Fruit fly (Drosophila melanogaster) whole organism, embryonic: ENCODE measurements around the gene arx.

ENCODE experiments used
- Abd-B ChIP-seq: fragments of 200-800 bp; sonication (Bioruptor generic); optimal IDR thresholded peaks from 2 replicates; lab custom pipeline; 2018; ENCODE audit warnings: missing biosample characterization, mild to moderate bottlenecking, missing genetic modification characterization, moderate library complexity
- Bgb ChIP-seq: fragments of 200-800 bp; sonication (Bioruptor generic); IDR thresholded peaks from 2 replicates; pipeline ENCODE4 v1.3.6; 2022; ENCODE audit warnings: missing biosample characterization, missing genetic modification characterization; ENCODE audit not compliant: partially characterized antibody
- CG10267 ChIP-seq: fragments of 200-800 bp; sonication (Bioruptor generic); optimal IDR thresholded peaks from 2 replicates; lab custom pipeline; 2018; ENCODE audit warnings: missing biosample characterization, mild to moderate bottlenecking, missing genetic modification characterization, moderate library complexity
- CG14014 ChIP-seq: fragments of 200-800 bp; sonication (Bioruptor generic); IDR thresholded peaks from 2 replicates; pipeline ENCODE4 v1.3.6; 2022; ENCODE audit warnings: missing biosample characterization, missing genetic modification characterization
- CG14050 ChIP-seq: fragments of 200-800 bp; sonication (Bioruptor generic); IDR thresholded peaks from 3 replicates; pipeline ENCODE4 v1.3.6; 2022; ENCODE audit warnings: missing biosample characterization, missing genetic modification characterization
- CG14860 ChIP-seq: fragments of 200-800 bp; sonication (Bioruptor generic); IDR thresholded peaks from 3 replicates; pipeline ENCODE4 v1.3.6; 2022; ENCODE audit warnings: missing biosample characterization, missing genetic modification characterization; ENCODE audit not compliant: partially characterized antibody
- CG15073 ChIP-seq: fragments of 200-800 bp; sonication (Bioruptor generic); optimal IDR thresholded peaks from 2 replicates; lab custom pipeline; 2016; ENCODE audit warnings: missing biosample characterization, missing genetic modification characterization
- CG1603 ChIP-seq: fragments of 200-800 bp; sonication (Bioruptor generic); optimal IDR thresholded peaks from 2 replicates; lab custom pipeline; 2019; ENCODE audit warnings: missing biosample characterization, mild to moderate bottlenecking, missing genetic modification characterization, moderate library complexity
- CG17186 ChIP-seq: fragments of 200-800 bp; sonication (Bioruptor generic); optimal IDR thresholded peaks from 3 replicates; lab custom pipeline; 2017; ENCODE audit warnings: missing biosample characterization, missing genetic modification reagents, missing genetic modification characterization
- CG1832 ChIP-seq: fragments of 200-800 bp; sonication (Bioruptor generic); optimal IDR thresholded peaks from 2 replicates; lab custom pipeline; 2017; ENCODE audit warnings: missing biosample characterization, mild to moderate bottlenecking, missing genetic modification characterization, inconsistent platforms
- CG18599 ChIP-seq: fragments of 200-800 bp; sonication (Bioruptor generic); optimal IDR thresholded peaks from 3 replicates; lab custom pipeline; 2017; ENCODE audit warnings: missing biosample characterization, missing genetic modification characterization, mild to moderate bottlenecking, moderate library complexity, missing genetic modification reagents
- CG2116 ChIP-seq: fragments of 200-800 bp; sonication (Bioruptor generic); optimal IDR thresholded peaks from 3 replicates; lab custom pipeline; 2018; ENCODE audit warnings: missing biosample characterization, mild to moderate bottlenecking, missing genetic modification characterization
- CG31388 ChIP-seq: fragments of 200-800 bp; sonication (Bioruptor generic); optimal IDR thresholded peaks from 2 replicates; lab custom pipeline; 2016; ENCODE audit warnings: missing biosample characterization, missing genetic modification characterization
- CG42726 ChIP-seq: fragments of 200-800 bp; sonication (Bioruptor generic); IDR thresholded peaks from 2 replicates; pipeline ENCODE4 v1.3.6; 2022; ENCODE audit warnings: missing biosample characterization, missing genetic modification characterization; ENCODE audit not compliant: partially characterized antibody
- CG4730 ChIP-seq: fragments of 200-800 bp; sonication (Bioruptor generic); IDR thresholded peaks from 2 replicates; pipeline ENCODE4 v1.3.6; 2022; ENCODE audit warnings: missing biosample characterization, missing genetic modification characterization
- CG4854 ChIP-seq: fragments of 200-800 bp; sonication (Bioruptor generic); optimal IDR thresholded peaks from 2 replicates; lab custom pipeline; 2016; ENCODE audit warnings: missing biosample characterization, missing genetic modification characterization, inconsistent platforms
- CG6272 ChIP-seq: fragments of 200-800 bp; sonication (Bioruptor generic); IDR thresholded peaks from 2 replicates; pipeline ENCODE4 v1.3.6; 2022; ENCODE audit warnings: missing biosample characterization, missing genetic modification characterization
- CG6654 ChIP-seq: fragments of 200-800 bp; sonication (Bioruptor generic); optimal IDR thresholded peaks from 2 replicates; lab custom pipeline; 2017; ENCODE audit warnings: missing biosample characterization, mild to moderate bottlenecking, missing genetic modification characterization
- CG7786 ChIP-seq: fragments of 200-800 bp; sonication (Bioruptor generic); optimal IDR thresholded peaks from 2 replicates; lab custom pipeline; 2016; ENCODE audit warnings: missing biosample characterization, missing genetic modification characterization
- CG7839 ChIP-seq: fragments of 200-800 bp; sonication (Bioruptor generic); optimal IDR thresholded peaks from 3 replicates; lab custom pipeline; 2018; ENCODE audit warnings: missing biosample characterization, mild to moderate bottlenecking, missing genetic modification characterization, moderate library complexity
- CG9215 ChIP-seq: fragments of 200-800 bp; sonication (Bioruptor generic); IDR thresholded peaks from 2 replicates; pipeline ENCODE4 v1.3.6; 2022; ENCODE audit warnings: missing biosample characterization, missing genetic modification characterization
- CG9609 ChIP-seq: fragments of 200-800 bp; sonication (Bioruptor generic); optimal IDR thresholded peaks from 3 replicates; lab custom pipeline; 2016; ENCODE audit warnings: missing biosample characterization, missing genetic modification characterization
- Camta ChIP-seq: fragments of 200-800 bp; sonication (Bioruptor generic); optimal IDR thresholded peaks from 2 replicates; lab custom pipeline; 2016; ENCODE audit warnings: missing biosample characterization, missing genetic modification characterization
- CkIIα-i1 ChIP-seq: fragments of 200-800 bp; sonication (Bioruptor generic); IDR thresholded peaks from 2 replicates; pipeline ENCODE4 v1.3.6; 2022; ENCODE audit warnings: missing biosample characterization, missing genetic modification characterization
- Dek ChIP-seq: fragments of 200-800 bp; sonication (Bioruptor generic); optimal IDR thresholded peaks from 3 replicates; lab custom pipeline; 2019; ENCODE audit warnings: missing biosample characterization, mild to moderate bottlenecking, missing genetic modification characterization, moderate library complexity
- Dll ChIP-seq: fragments of 200-800 bp; sonication (Bioruptor generic); IDR thresholded peaks from 4 replicates; pipeline ENCODE4 v1.3.6; 2022; ENCODE audit warnings: missing biosample characterization, missing genetic modification characterization; ENCODE audit not compliant: partially characterized antibody
- Elba2 ChIP-seq: fragments of 200-800 bp; sonication (Bioruptor generic); optimal IDR thresholded peaks from 3 replicates; lab custom pipeline; 2016; ENCODE audit warnings: missing biosample characterization, missing genetic modification characterization
- Hey ChIP-seq: fragments of 200-800 bp; sonication (Bioruptor generic); optimal IDR thresholded peaks from 3 replicates; lab custom pipeline; 2018; ENCODE audit warnings: missing biosample characterization, mild to moderate bottlenecking, missing genetic modification characterization
- MESR4 ChIP-seq: fragments of 200-800 bp; sonication (Bioruptor generic); optimal IDR thresholded peaks from 2 replicates; lab custom pipeline; 2018; ENCODE audit warnings: missing biosample characterization, mild to moderate bottlenecking, missing genetic modification characterization, moderate library complexity
- Mrtf ChIP-seq: fragments of 200-800 bp; sonication (Bioruptor generic); IDR thresholded peaks from 3 replicates; pipeline ENCODE4 v1.3.6; 2022; ENCODE audit warnings: missing biosample characterization, missing genetic modification characterization
- Opbp ChIP-seq: fragments of 200-800 bp; sonication (Bioruptor generic); IDR thresholded peaks from 3 replicates; pipeline ENCODE4 v1.3.6; 2022; ENCODE audit warnings: missing biosample characterization, missing genetic modification characterization; ENCODE audit not compliant: partially characterized antibody
- Ptx1 ChIP-seq: fragments of 200-800 bp; sonication (Bioruptor generic); IDR thresholded peaks from 2 replicates; pipeline ENCODE4 v1.3.6; 2022; ENCODE audit warnings: missing biosample characterization, missing genetic modification characterization
- Rx ChIP-seq: fragments of 200-800 bp; sonication (Bioruptor generic); IDR thresholded peaks from 2 replicates; pipeline ENCODE4 v1.3.6; 2022; ENCODE audit warnings: missing biosample characterization, missing genetic modification characterization
- ap ChIP-seq: fragments of 200-800 bp; sonication (Bioruptor generic); IDR thresholded peaks from 2 replicates; pipeline ENCODE4 v1.3.6; 2022; ENCODE audit warnings: missing biosample characterization, missing genetic modification characterization
- bcd ChIP-seq: fragments of 200-800 bp; sonication (Bioruptor generic); optimal IDR thresholded peaks from 2 replicates; lab custom pipeline; 2017; ENCODE audit warnings: missing biosample characterization, mild to moderate bottlenecking, missing genetic modification characterization
- cas ChIP-seq: fragments of 200-800 bp; sonication (Bioruptor generic); IDR thresholded peaks from 2 replicates; pipeline ENCODE4 v1.3.6; 2022; ENCODE audit warnings: missing biosample characterization, missing genetic modification characterization
- dmrt11E ChIP-seq: fragments of 200-800 bp; sonication (Bioruptor generic); optimal IDR thresholded peaks from 3 replicates; lab custom pipeline; 2018; ENCODE audit warnings: missing biosample characterization, mild to moderate bottlenecking, missing genetic modification characterization, moderate library complexity
- dmrt99B ChIP-seq: fragments of 200-800 bp; sonication (Bioruptor generic); optimal IDR thresholded peaks from 2 replicates; lab custom pipeline; 2018; ENCODE audit warnings: missing biosample characterization, mild to moderate bottlenecking, missing genetic modification characterization, moderate library complexity
- fd96Cb ChIP-seq: fragments of 200-800 bp; sonication (Bioruptor generic); optimal IDR thresholded peaks from 2 replicates; lab custom pipeline; 2018; ENCODE audit warnings: missing biosample characterization, mild to moderate bottlenecking, missing genetic modification characterization, moderate library complexity
- grau ChIP-seq: fragments of 200-800 bp; optimal IDR thresholded peaks from 3 replicates; lab custom pipeline; 2019; ENCODE audit warnings: missing biosample characterization, mild to moderate bottlenecking, missing genetic modification characterization, moderate library complexity
- maf-S ChIP-seq: fragments of 200-800 bp; sonication (Bioruptor generic); optimal IDR thresholded peaks from 2 replicates; lab custom pipeline; 2016; ENCODE audit warnings: missing biosample characterization, missing genetic modification characterization
- odd ChIP-seq: fragments of 200-800 bp; sonication (Bioruptor generic); optimal IDR thresholded peaks from 2 replicates; lab custom pipeline; 2017; ENCODE audit warnings: missing biosample characterization, mild to moderate bottlenecking, missing genetic modification characterization
- otp ChIP-seq: fragments of 200-800 bp; sonication (Bioruptor generic); IDR thresholded peaks from 3 replicates; pipeline ENCODE4, ENCODE4 v1.3.6; 2022; ENCODE audit warnings: missing biosample characterization, missing genetic modification characterization
- pho ChIP-seq: fragments of 200-800 bp; sonication (Bioruptor generic); optimal IDR thresholded peaks from 2 replicates; lab custom pipeline; 2016; ENCODE audit warnings: missing biosample characterization, missing genetic modification characterization
- phol ChIP-seq: fragments of 200-800 bp; sonication (Bioruptor generic); optimal IDR thresholded peaks from 3 replicates; lab custom pipeline; 2018; ENCODE audit warnings: missing biosample characterization, mild to moderate bottlenecking, missing genetic modification characterization, moderate library complexity
- pros ChIP-seq: fragments of 200-800 bp; sonication (Bioruptor generic); optimal IDR thresholded peaks from 3 replicates; lab custom pipeline; 2019; ENCODE audit warnings: missing biosample characterization, mild to moderate bottlenecking, missing genetic modification characterization, moderate library complexity
- rib ChIP-seq: fragments of 200-800 bp; sonication (Bioruptor generic); IDR thresholded peaks from 2 replicates; pipeline ENCODE4 v1.3.6; 2022; ENCODE audit warnings: missing biosample characterization, missing genetic modification characterization
- sr ChIP-seq: fragments of 200-800 bp; sonication (Bioruptor generic); IDR thresholded peaks from 3 replicates; pipeline ENCODE4 v1.3.6; 2022; ENCODE audit warnings: missing biosample characterization, missing genetic modification characterization
- tio ChIP-seq: fragments of 200-800 bp; sonication (Bioruptor generic); optimal IDR thresholded peaks from 2 replicates; lab custom pipeline; 2017; ENCODE audit warnings: missing biosample characterization, missing genetic modification characterization, inconsistent platforms
- ttk ChIP-seq: fragments of 200-800 bp; sonication (Bioruptor generic); IDR thresholded peaks from 2 replicates; pipeline ENCODE4 v2.1.2; 2022; ENCODE audit warnings: missing biosample characterization, missing genetic modification characterization
- yki ChIP-seq: fragments of >200 bp; optimal IDR thresholded peaks from 3 replicates; lab custom pipeline; 2018

Gene arx

dm6 chr3L:18867521-18867920, 33.8 kb downstream of the arx start, which contains the start of gene Dysb (continued):
- peak; percentile 88 for TF ChIP-seq grau (tag; lab: Kevin White, UChicago)
- TF ChIP-seq Mrtf (GFP tag; lab: Robert Waterston, UW), result peak; percentile 68; the same call in 2 of the 3 replicates
- TF ChIP-seq Ptx1 (GFP tag; lab: Robert Waterston, UW), result no peak; the same call in 1 of the 2 replicates
- TF ChIP-seq CG31388 (GFP tag; lab: Kevin White, UChicago), result peak; percentile 15
- TF ChIP-seq cas, result peak; percentile 84
- peak; percentile 17 for TF ChIP-seq CG4854 (GFP tag; lab: Kevin White, UChicago)
- peak; percentile 92 for TF ChIP-seq otp
- TF ChIP-seq CG6272 (GFP tag; lab: Robert Waterston, UW), result peak; percentile 64; the same call in 1 of the 2 replicates
- no peak for TF ChIP-seq CG14860 (GFP tag; lab: Robert Waterston, UW)
- TF ChIP-seq CG14014 (GFP tag; lab: Robert Waterston, UW), result peak; percentile 94
- TF ChIP-seq Bgb (GFP tag; lab: Robert Waterston, UW), result no peak
- TF ChIP-seq CG7839, result peak; percentile 90
- no peak for TF ChIP-seq CG42726 (GFP tag; lab: Robert Waterston, UW)
- peak; percentile 92 for TF ChIP-seq Dek (tag; lab: Kevin White, UChicago)
- no peak for TF ChIP-seq yki (lab: Kevin White, UChicago)
- TF ChIP-seq CG2116, result peak; percentile 61
- no peak for TF ChIP-seq CkIIα-i1
- TF ChIP-seq Elba2 (GFP tag; lab: Kevin White, UChicago), result peak; percentile 44
- no peak; the same call in 1 of the 2 replicates for TF ChIP-seq ttk
- peak; percentile 50 for TF ChIP-seq CG7786 (GFP tag; lab: Kevin White, UChicago)
- TF ChIP-seq phol, result peak; percentile 81
- TF ChIP-seq MESR4, result peak; percentile 51
- peak; percentile 66 for TF ChIP-seq Camta (GFP tag; lab: Kevin White, UChicago)
- TF ChIP-seq pros (GFP tag; lab: Kevin White, UChicago), result no peak
- no peak for TF ChIP-seq CG1832 (GFP tag; lab: Kevin White, UChicago)
- TF ChIP-seq CG10267 (tag; lab: Kevin White, UChicago), result peak; percentile 88
- TF ChIP-seq dmrt99B (tag; lab: Kevin White, UChicago), result peak; percentile 91
- peak; percentile 82 for TF ChIP-seq ap
- TF ChIP-seq Dll (GFP tag; lab: Robert Waterston, UW), result peak; percentile 60; the same call in 3 of the 4 replicates
- TF ChIP-seq tio, result peak; percentile 67
- no peak for TF ChIP-seq CG17186 (GFP tag; lab: Kevin White, UChicago)
- peak; percentile 78 for TF ChIP-seq fd96Cb (tag; lab: Kevin White, UChicago)
- no peak; the same call in 1 of the 2 replicates for TF ChIP-seq CG9215 (GFP tag; lab: Robert Waterston, UW)
- TF ChIP-seq bcd (GFP tag; lab: Kevin White, UChicago), result peak; percentile 81
- TF ChIP-seq dmrt11E (tag; lab: Kevin White, UChicago), result peak; percentile 86
- peak; percentile 70 for TF ChIP-seq Abd-B (GFP tag; lab: Kevin White, UChicago)
- no peak for TF ChIP-seq Hey (tag; lab: Kevin White, UChicago)
- TF ChIP-seq maf-S (GFP tag; lab: Kevin White, UChicago), result peak; percentile 27
- TF ChIP-seq CG6654 (GFP tag; lab: Kevin White, UChicago), result peak; percentile 38
- peak; percentile 61 for TF ChIP-seq pho (GFP tag; lab: Kevin White, UChicago)
- TF ChIP-seq rib, result peak; percentile 81
- TF ChIP-seq CG14050 (GFP tag; lab: Robert Waterston, UW), result peak; percentile 88
- peak; percentile 91 for TF ChIP-seq CG18599
- peak; percentile 79 for TF ChIP-seq odd (GFP tag; lab: Kevin White, UChicago)
- peak; percentile 61 for TF ChIP-seq CG1603 (tag; lab: Kevin White, UChicago)
- TF ChIP-seq sr (GFP tag; lab: Robert Waterston, UW), result no peak; the same call in 2 of the 3 replicates
- peak; percentile 36 for TF ChIP-seq CG9609 (GFP tag; lab: Kevin White, UChicago)
- peak; percentile 63 for TF ChIP-seq Rx (GFP tag; lab: Robert Waterston, UW)
- TF ChIP-seq Opbp, result no peak
- no peak for TF ChIP-seq CG15073
- TF ChIP-seq CG4730 (GFP tag; lab: Robert Waterston, UW), result peak; percentile 82
